Fruit fly (Drosophila melanogaster) whole organism, embryonic: ENCODE measurements around the gene CG2767.

Experiments
- Antp ChIP-seq: fragments of 200-800 bp; sonication (Bioruptor generic); optimal IDR thresholded peaks from 3 replicates; lab custom pipeline; 2016; ENCODE audit warnings: missing biosample characterization, missing genetic modification characterization
- CG12219 ChIP-seq: fragments of 200-800 bp; sonication (Bioruptor generic); optimal IDR thresholded peaks from 3 replicates; lab custom pipeline; 2018; ENCODE audit warnings: missing biosample characterization, mild to moderate bottlenecking, missing genetic modification characterization
- CG12659 ChIP-seq: fragments of 200-800 bp; sonication (Bioruptor generic); optimal IDR thresholded peaks from 3 replicates; lab custom pipeline; 2017; ENCODE audit warnings: mild to moderate bottlenecking, missing biosample characterization, missing genetic modification reagents, missing genetic modification characterization
- CG12769 ChIP-seq: fragments of 200-800 bp; sonication (Bioruptor generic); optimal IDR thresholded peaks from 2 replicates; lab custom pipeline; 2019; ENCODE audit warnings: missing biosample characterization, mild to moderate bottlenecking, missing genetic modification characterization, moderate library complexity
- CG13123 ChIP-seq: fragments of 200-800 bp; sonication (Bioruptor generic); optimal IDR thresholded peaks from 2 replicates; lab custom pipeline; 2016; ENCODE audit warnings: missing biosample characterization, missing genetic modification characterization
- CG14050 ChIP-seq: fragments of 200-800 bp; sonication (Bioruptor generic); IDR thresholded peaks from 3 replicates; pipeline ENCODE4 v1.3.6; 2022; ENCODE audit warnings: missing biosample characterization, missing genetic modification characterization
- CG17612 ChIP-seq: fragments of 200-800 bp; sonication (Bioruptor generic); IDR thresholded peaks from 2 replicates; pipeline ENCODE4 v1.3.6; 2022; ENCODE audit warnings: missing biosample characterization, missing genetic modification characterization
- CG17912 ChIP-seq: fragments of 200-800 bp; sonication (Bioruptor generic); optimal IDR thresholded peaks from 2 replicates; lab custom pipeline; 2018; ENCODE audit warnings: missing biosample characterization, mild to moderate bottlenecking, missing genetic modification characterization
- CG2116 ChIP-seq: fragments of 200-800 bp; sonication (Bioruptor generic); optimal IDR thresholded peaks from 3 replicates; lab custom pipeline; 2018; ENCODE audit warnings: missing biosample characterization, mild to moderate bottlenecking, missing genetic modification characterization
- CG32772 ChIP-seq: fragments of 200-800 bp; sonication (Bioruptor generic); IDR thresholded peaks from 2 replicates; pipeline ENCODE4 v1.3.6; 2022; ENCODE audit warnings: missing biosample characterization, missing genetic modification characterization
- CG43689 ChIP-seq: fragments of 200-800 bp; sonication (Bioruptor generic); IDR thresholded peaks from 2 replicates; pipeline ENCODE4 v1.3.6; 2022; ENCODE audit warnings: missing biosample characterization, missing genetic modification characterization
- CG4404 ChIP-seq: fragments of 200-800 bp; sonication (Bioruptor generic); IDR thresholded peaks from 2 replicates; pipeline ENCODE4 v1.3.6; 2022; ENCODE audit warnings: missing biosample characterization, missing genetic modification characterization
- CG7556 ChIP-seq: fragments of 200-800 bp; sonication (Bioruptor generic); optimal IDR thresholded peaks from 2 replicates; lab custom pipeline; 2017; ENCODE audit warnings: missing biosample characterization, mild to moderate bottlenecking, missing genetic modification characterization
- CG7963 ChIP-seq: fragments of 200-800 bp; sonication (Bioruptor generic); IDR thresholded peaks from 3 replicates; pipeline ENCODE4 v1.3.6; 2022; ENCODE audit warnings: missing biosample characterization, missing genetic modification characterization; ENCODE audit not compliant: partially characterized antibody
- CG8388 ChIP-seq: fragments of 200-800 bp; sonication (Bioruptor generic); optimal IDR thresholded peaks from 2 replicates; lab custom pipeline; 2019; ENCODE audit warnings: missing biosample characterization, mild to moderate bottlenecking, missing genetic modification characterization, moderate library complexity
- CG9437 ChIP-seq: fragments of 200-800 bp; sonication (Bioruptor generic); optimal IDR thresholded peaks from 2 replicates; lab custom pipeline; 2018; ENCODE audit warnings: missing biosample characterization, mild to moderate bottlenecking, missing genetic modification characterization
- Doc3 ChIP-seq: fragments of 200-800 bp; sonication (Bioruptor generic); IDR thresholded peaks from 3 replicates; pipeline ENCODE4 v1.3.6; 2022; ENCODE audit warnings: missing biosample characterization, missing genetic modification characterization; ENCODE audit not compliant: partially characterized antibody
- Dref ChIP-seq: fragments of 200-800 bp; sonication (Bioruptor generic); IDR thresholded peaks from 2 replicates; pipeline ENCODE4 v1.3.6; 2022; ENCODE audit warnings: missing biosample characterization, missing genetic modification characterization
- Elba2 ChIP-seq: fragments of 200-800 bp; sonication (Bioruptor generic); optimal IDR thresholded peaks from 3 replicates; lab custom pipeline; 2016; ENCODE audit warnings: missing biosample characterization, missing genetic modification characterization
- Fer3 ChIP-seq: fragments of 200-800 bp; sonication (Bioruptor generic); optimal IDR thresholded peaks from 2 replicates; lab custom pipeline; 2018; ENCODE audit warnings: missing biosample characterization, mild to moderate bottlenecking, missing genetic modification characterization, moderate library complexity
- Gug ChIP-seq: fragments of 200-800 bp; sonication (Bioruptor generic); IDR thresholded peaks from 4 replicates; pipeline ENCODE4 v1.3.6; 2022; ENCODE audit warnings: missing biosample characterization, missing genetic modification characterization
- HLH4C ChIP-seq: fragments of 200-800 bp; sonication (Bioruptor generic); IDR thresholded peaks from 3 replicates; pipeline ENCODE4 v1.3.6; 2022; ENCODE audit warnings: missing biosample characterization, missing genetic modification characterization; ENCODE audit not compliant: partially characterized antibody
- Hmr ChIP-seq: fragments of 200-800 bp; sonication (Bioruptor generic); optimal IDR thresholded peaks from 3 replicates; lab custom pipeline; 2017; ENCODE audit warnings: mild to moderate bottlenecking, missing biosample characterization, missing genetic modification reagents, missing genetic modification characterization
- Sin3A ChIP-seq: fragments of >200 bp; optimal IDR thresholded peaks from 2 replicates; lab custom pipeline; 2018
- Sox102F ChIP-seq: fragments of 200-800 bp; sonication (Bioruptor generic); optimal IDR thresholded peaks from 2 replicates; lab custom pipeline; 2018; ENCODE audit warnings: missing biosample characterization, mild to moderate bottlenecking, missing genetic modification characterization, moderate library complexity
- Vsx1 ChIP-seq: fragments of 200-800 bp; sonication (Bioruptor generic); optimal IDR thresholded peaks from 2 replicates; lab custom pipeline; 2017; ENCODE audit warnings: missing biosample characterization, mild to moderate bottlenecking, missing genetic modification characterization, missing genetic modification reagents
- YL-1 ChIP-seq: fragments of 200-800 bp; sonication (Bioruptor generic); optimal IDR thresholded peaks from 3 replicates; lab custom pipeline; 2017; ENCODE audit warnings: missing biosample characterization, mild to moderate bottlenecking, missing genetic modification characterization
- ap ChIP-seq: fragments of 200-800 bp; sonication (Bioruptor generic); IDR thresholded peaks from 2 replicates; pipeline ENCODE4 v1.3.6; 2022; ENCODE audit warnings: missing biosample characterization, missing genetic modification characterization
- cad ChIP-seq: fragments of >200 bp; optimal IDR thresholded peaks from 2 replicates; lab custom pipeline; 2017; ENCODE audit warnings: missing biosample characterization, missing genetic modification characterization
- da ChIP-seq: fragments of 200-800 bp; sonication (Bioruptor generic); optimal IDR thresholded peaks from 2 replicates; lab custom pipeline; 2016; ENCODE audit warnings: missing biosample characterization, missing genetic modification characterization
- esg ChIP-seq: fragments of 200-800 bp; sonication (Bioruptor generic); conservative IDR thresholded peaks from 2 replicates; pipeline ENCODE4 v1.3.6; 2022; ENCODE audit warnings: missing biosample characterization, missing genetic modification characterization
- fd3F ChIP-seq: fragments of 200-800 bp; sonication (Bioruptor generic); optimal IDR thresholded peaks from 2 replicates; lab custom pipeline; 2018; ENCODE audit warnings: missing biosample characterization, mild to moderate bottlenecking, missing genetic modification characterization, moderate library complexity
- fd96Cb ChIP-seq: fragments of 200-800 bp; sonication (Bioruptor generic); optimal IDR thresholded peaks from 2 replicates; lab custom pipeline; 2018; ENCODE audit warnings: missing biosample characterization, mild to moderate bottlenecking, missing genetic modification characterization, moderate library complexity
- gce ChIP-seq: fragments of 200-800 bp; sonication (Bioruptor generic); IDR thresholded peaks from 3 replicates; pipeline ENCODE4 v1.3.6; 2022; ENCODE audit warnings: missing biosample characterization, missing genetic modification characterization
- gcm ChIP-seq: fragments of 200-800 bp; sonication (Bioruptor generic); optimal IDR thresholded peaks from 2 replicates; lab custom pipeline; 2019; ENCODE audit warnings: missing biosample characterization, mild to moderate bottlenecking, missing genetic modification characterization, moderate library complexity
- gem ChIP-seq: fragments of 200-800 bp; sonication (Bioruptor generic); optimal IDR thresholded peaks from 2 replicates; lab custom pipeline; 2019; ENCODE audit warnings: missing biosample characterization, mild to moderate bottlenecking, missing genetic modification characterization, moderate library complexity
- gt ChIP-seq: fragments of 200-800 bp; sonication (Bioruptor generic); IDR thresholded peaks from 2 replicates; pipeline ENCODE4 v1.3.6; 2022; ENCODE audit warnings: missing biosample characterization, missing genetic modification characterization
- pb ChIP-seq: fragments of 200-800 bp; sonication (Bioruptor generic); optimal IDR thresholded peaks from 3 replicates; lab custom pipeline; 2016; ENCODE audit warnings: missing biosample characterization, missing genetic modification characterization
- prd ChIP-seq, 3 experiments: fragments of >200 bp in 2 of 3; fragments of 200-800 bp in 1 of 3; sonication (Bioruptor generic) in 1 of 3; optimal IDR thresholded peaks in 2 of 3; IDR thresholded peaks in 1 of 3; 2 replicates in 2 of 3; 3 replicates in 1 of 3; pipeline versions ENCODE4 v1.3.6 to Lab custom; 2017 to 2022; ENCODE audit warnings: missing biosample characterization in 1 of 3, missing genetic modification characterization in 1 of 3
- sens ChIP-seq: fragments of 200-800 bp; sonication (Bioruptor generic); peaks from one replicate; lab custom pipeline; 2016; ENCODE audit warnings: missing biosample characterization, missing genetic modification characterization
- slp2 ChIP-seq: fragments of 200-800 bp; sonication (Bioruptor generic); optimal IDR thresholded peaks from 2 replicates; lab custom pipeline; 2016; ENCODE audit warnings: missing biosample characterization, missing genetic modification characterization
- so ChIP-seq: fragments of 200-800 bp; sonication (Bioruptor generic); IDR thresholded peaks from 3 replicates; pipeline ENCODE4 v1.3.6; 2022; ENCODE audit warnings: missing biosample characterization, missing genetic modification characterization
- ssp ChIP-seq: fragments of 200-800 bp; sonication (Bioruptor generic); IDR thresholded peaks from 2 replicates; pipeline ENCODE4 v1.3.6; 2022; ENCODE audit warnings: missing biosample characterization, missing genetic modification characterization
- tio ChIP-seq: fragments of 200-800 bp; sonication (Bioruptor generic); optimal IDR thresholded peaks from 2 replicates; lab custom pipeline; 2017; ENCODE audit warnings: missing biosample characterization, missing genetic modification characterization, inconsistent platforms
- tll ChIP-seq, 2 experiments: fragments of 200-800 bp in 1 of 2; fragments of >200 bp in 1 of 2; sonication (Bioruptor generic) in 1 of 2; optimal IDR thresholded peaks; 2 replicates each; lab custom pipeline; 2017 to 2019; ENCODE audit warnings: missing biosample characterization in 2 of 2, missing genetic modification characterization in 2 of 2, mild to moderate bottlenecking in 1 of 2, moderate library complexity in 1 of 2
- wek ChIP-seq: fragments of 200-800 bp; sonication (Bioruptor generic); optimal IDR thresholded peaks from 3 replicates; lab custom pipeline; 2018; ENCODE audit warnings: missing biosample characterization, mild to moderate bottlenecking, missing genetic modification characterization, moderate library complexity
- yki ChIP-seq: fragments of >200 bp; optimal IDR thresholded peaks from 3 replicates; lab custom pipeline; 2018

The CG2767 gene

dm6 chr3R:8030151-8030899, 22.4 kb upstream of the CG2767 start, which contains the start of the genes CG10903 and CG2747 (continued):
- TF ChIP-seq esg (GFP tag; lab: Robert Waterston, UW) (no peak), CG7556 (GFP tag; lab: Kevin White, UChicago) (no peak), CG17612 (GFP tag; lab: Robert Waterston, UW) (no peak), tio (GFP tag; lab: Kevin White, UChicago) (no peak), CG9437 (GFP tag; lab: Kevin White, UChicago) (no peak), YL-1 (GFP tag; lab: Kevin White, UChicago) (peak; percentile 79), CG7963 (GFP tag; lab: Robert Waterston, UW) (no peak), cad (GFP tag; lab: Kevin White, UChicago) (peak; percentile 67), tll (GFP tag; optimal IDR thresholded peaks at IDR 0.05; lab: Kevin White, UChicago) (no peak), Dref (GFP tag; lab: Robert Waterston, UW) (peak; percentile 68), Antp (GFP tag; lab: Kevin White, UChicago) (no peak), slp2 (GFP tag; lab: Kevin White, UChicago) (no peak), CG8388 (GFP tag; lab: Kevin White, UChicago) (no peak), ssp (GFP tag; lab: Robert Waterston, UW) (no peak), Hmr (GFP tag; lab: Kevin White, UChicago) (no peak), gt (GFP tag; lab: Robert Waterston, UW) (no peak), Elba2 (GFP tag; lab: Kevin White, UChicago) (no peak), Sin3A (peak; percentile 60), fd3F (GFP tag; lab: Kevin White, UChicago) (no peak), CG2116 (GFP tag; lab: Kevin White, UChicago) (peak; percentile 61), Vsx1 (GFP tag; lab: Kevin White, UChicago) (peak; percentile 77), CG13123 (GFP tag; lab: Kevin White, UChicago) (no peak), gcm (GFP tag; lab: Kevin White, UChicago) (no peak), Doc3 (GFP tag; lab: Robert Waterston, UW) (peak; percentile 64; the same call in 2 of the 3 replicates), CG12219 (no peak), ap (GFP tag; lab: Robert Waterston, UW) (no peak), CG12659 (peak; percentile 56), so (GFP tag; lab: Robert Waterston, UW) (no peak), CG12769 (tag; lab: Kevin White, UChicago) (peak; percentile 41), gce (no peak), CG4404 (no peak), yki (lab: Kevin White, UChicago) (no peak), prd (optimal IDR thresholded peaks at IDR 0.05; lab: Kevin White, UChicago) (no peak), prd (GFP tag; IDR thresholded peaks at IDR 0.05; lab: Robert Waterston, UW) (no peak), pb (GFP tag; lab: Kevin White, UChicago) (no peak), CG14050 (no peak), fd96Cb (tag; lab: Kevin White, UChicago) (no peak), CG43689 (GFP tag; lab: Robert Waterston, UW) (no peak), da (GFP tag; lab: Kevin White, UChicago) (no peak), Sox102F (no peak), Gug (GFP tag; lab: Robert Waterston, UW) (no peak), HLH4C (GFP tag; lab: Robert Waterston, UW) (peak; percentile 52; the same call in 1 of the 3 replicates), wek (no peak), gem (no peak), CG17912 (GFP tag; lab: Kevin White, UChicago) (no peak), Fer3 (tag; lab: Kevin White, UChicago) (no peak), CG32772 (GFP tag; lab: Robert Waterston, UW) (no peak), sens (GFP tag; lab: Kevin White, UChicago) (peak; percentile 67)
